Fruit fly (Drosophila melanogaster) whole organism, embryonic: ENCODE data around the gene yellow-f2.

Experiments
- B-H1 ChIP-seq: fragments of 200-800 bp; sonication (Bioruptor generic); IDR thresholded peaks from 3 replicates; pipeline ENCODE4 v1.3.6; 2022; ENCODE audit warnings: missing biosample characterization, missing genetic modification characterization
- Bteb2 ChIP-seq: fragments of 200-800 bp; sonication (Bioruptor generic); optimal IDR thresholded peaks from 2 replicates; lab custom pipeline; 2016; ENCODE audit warnings: missing biosample characterization, missing genetic modification characterization
- CG10267 ChIP-seq: fragments of 200-800 bp; sonication (Bioruptor generic); optimal IDR thresholded peaks from 2 replicates; lab custom pipeline; 2018; ENCODE audit warnings: missing biosample characterization, mild to moderate bottlenecking, missing genetic modification characterization, moderate library complexity
- CG11085 ChIP-seq: fragments of 200-800 bp; sonication (Bioruptor generic); IDR thresholded peaks from 2 replicates; pipeline ENCODE4 v1.3.6; 2022; ENCODE audit warnings: missing biosample characterization, missing genetic modification characterization
- CG11695 ChIP-seq: fragments of 200-800 bp; sonication (Bioruptor generic); IDR thresholded peaks from 3 replicates; pipeline ENCODE4 v1.3.6; 2022; ENCODE audit warnings: missing biosample characterization, missing genetic modification characterization
- CG13424 ChIP-seq: fragments of 200-800 bp; sonication (Bioruptor generic); optimal IDR thresholded peaks from 2 replicates; lab custom pipeline; 2019; ENCODE audit warnings: missing biosample characterization, mild to moderate bottlenecking, missing genetic modification characterization, moderate library complexity
- CG15011 ChIP-seq: fragments of 200-800 bp; sonication (Bioruptor generic); optimal IDR thresholded peaks from 3 replicates; lab custom pipeline; 2018; ENCODE audit warnings: missing biosample characterization, mild to moderate bottlenecking, missing genetic modification characterization
- CG17385 ChIP-seq: fragments of 200-800 bp; sonication (Bioruptor generic); optimal IDR thresholded peaks from 3 replicates; lab custom pipeline; 2018; ENCODE audit warnings: missing biosample characterization, mild to moderate bottlenecking, missing genetic modification characterization
- CG17912 ChIP-seq: fragments of 200-800 bp; sonication (Bioruptor generic); optimal IDR thresholded peaks from 2 replicates; lab custom pipeline; 2018; ENCODE audit warnings: missing biosample characterization, mild to moderate bottlenecking, missing genetic modification characterization
- CG18011 ChIP-seq: fragments of 200-800 bp; sonication (Bioruptor generic); optimal IDR thresholded peaks from 2 replicates; lab custom pipeline; 2017; ENCODE audit warnings: missing biosample characterization, missing genetic modification characterization, mild to moderate bottlenecking, moderate library complexity, missing genotype
- CG2120 ChIP-seq: fragments of 200-800 bp; sonication (Bioruptor generic); optimal IDR thresholded peaks from 3 replicates; lab custom pipeline; 2016; ENCODE audit warnings: missing biosample characterization, missing genetic modification characterization
- CG2875 ChIP-seq: fragments of 200-800 bp; sonication (Bioruptor generic); optimal IDR thresholded peaks from 2 replicates; lab custom pipeline; 2017; ENCODE audit warnings: missing biosample characterization, mild to moderate bottlenecking, missing genetic modification characterization, missing genetic modification reagents
- CG2889 ChIP-seq: fragments of 200-800 bp; sonication (Bioruptor generic); IDR thresholded peaks from 3 replicates; pipeline ENCODE4 v1.3.6; 2022; ENCODE audit warnings: missing biosample characterization, missing genetic modification characterization
- CG31224 ChIP-seq: fragments of 200-800 bp; sonication (Bioruptor generic); IDR thresholded peaks from 2 replicates; pipeline ENCODE4 v1.3.6; 2022; ENCODE audit warnings: missing biosample characterization, missing genetic modification characterization
- CG33557 ChIP-seq: fragments of 200-800 bp; sonication (Bioruptor generic); optimal IDR thresholded peaks from 2 replicates; lab custom pipeline; 2019; ENCODE audit warnings: missing biosample characterization, mild to moderate bottlenecking, missing genetic modification characterization, moderate library complexity
- CG4328 ChIP-seq: fragments of 200-800 bp; sonication (Bioruptor generic); optimal IDR thresholded peaks from 3 replicates; lab custom pipeline; 2017; ENCODE audit warnings: missing biosample characterization, missing genetic modification reagents, missing genetic modification characterization
- CG4854 ChIP-seq: fragments of 200-800 bp; sonication (Bioruptor generic); optimal IDR thresholded peaks from 2 replicates; lab custom pipeline; 2016; ENCODE audit warnings: missing biosample characterization, missing genetic modification characterization, inconsistent platforms
- CG5180 ChIP-seq: fragments of 200-800 bp; sonication (Bioruptor generic); optimal IDR thresholded peaks from 3 replicates; lab custom pipeline; 2017; ENCODE audit warnings: missing biosample characterization, missing genetic modification characterization, mild to moderate bottlenecking, moderate library complexity, missing genetic modification reagents
- CG5245 ChIP-seq: fragments of 200-800 bp; sonication (Bioruptor generic); optimal IDR thresholded peaks from 3 replicates; lab custom pipeline; 2016; ENCODE audit warnings: missing biosample characterization, missing genetic modification characterization
- CG6175 ChIP-seq: fragments of 200-800 bp; sonication (Bioruptor generic); IDR thresholded peaks from 3 replicates; pipeline ENCODE4 v1.3.6; 2022; ENCODE audit warnings: missing biosample characterization, missing genetic modification characterization
- CG6854 ChIP-seq: fragments of 200-800 bp; sonication (Bioruptor generic); optimal IDR thresholded peaks from 3 replicates; lab custom pipeline; 2017; ENCODE audit warnings: missing biosample characterization, mild to moderate bottlenecking, missing genetic modification characterization
- CG8944 ChIP-seq: fragments of 200-800 bp; sonication (Bioruptor generic); optimal IDR thresholded peaks from 3 replicates; lab custom pipeline; 2016; ENCODE audit warnings: missing biosample characterization, missing genetic modification characterization
- Chrac-16 ChIP-seq: fragments of 200-800 bp; sonication (Bioruptor generic); optimal IDR thresholded peaks from 3 replicates; lab custom pipeline; 2016; ENCODE audit warnings: missing biosample characterization, missing genetic modification characterization
- D19A ChIP-seq: fragments of 200-800 bp; optimal IDR thresholded peaks from 3 replicates; lab custom pipeline; 2019; ENCODE audit warnings: missing biosample characterization, mild to moderate bottlenecking, missing genetic modification characterization, moderate library complexity
- Dad ChIP-seq: fragments of 200-800 bp; sonication (Bioruptor generic); optimal IDR thresholded peaks from 3 replicates; lab custom pipeline; 2016; ENCODE audit warnings: missing biosample characterization, missing genetic modification characterization
- Dll ChIP-seq: fragments of 200-800 bp; sonication (Bioruptor generic); IDR thresholded peaks from 4 replicates; pipeline ENCODE4 v1.3.6; 2022; ENCODE audit warnings: missing biosample characterization, missing genetic modification characterization; ENCODE audit not compliant: partially characterized antibody
- Dp ChIP-seq: fragments of 200-800 bp; sonication (Bioruptor generic); optimal IDR thresholded peaks from 2 replicates; lab custom pipeline; 2018; ENCODE audit warnings: missing biosample characterization, mild to moderate bottlenecking, missing genetic modification characterization, moderate library complexity
- HmgZ ChIP-seq: fragments of 200-800 bp; sonication (Bioruptor generic); optimal IDR thresholded peaks from 2 replicates; lab custom pipeline; 2018; ENCODE audit warnings: missing biosample characterization, mild to moderate bottlenecking, missing genetic modification characterization
- Hmx ChIP-seq: fragments of 200-800 bp; sonication (Bioruptor generic); optimal IDR thresholded peaks from 2 replicates; lab custom pipeline; 2016; ENCODE audit warnings: missing biosample characterization, missing genetic modification characterization
- Hr51 ChIP-seq, 2 experiments: fragments of 200-800 bp; sonication (Bioruptor generic); optimal IDR thresholded peaks; 2 replicates in 1 of 2; 3 replicates in 1 of 2; lab custom pipeline; 2016 to 2018; ENCODE audit warnings: missing biosample characterization in 2 of 2, missing genetic modification characterization in 2 of 2, mild to moderate bottlenecking in 1 of 2, moderate library complexity in 1 of 2
- Mad ChIP-seq: fragments of 200-800 bp; sonication (Bioruptor generic); optimal IDR thresholded peaks from 2 replicates; lab custom pipeline; 2016; ENCODE audit warnings: missing biosample characterization, missing genetic modification characterization
- Ravus ChIP-seq: fragments of 200-800 bp; sonication (Bioruptor generic); IDR thresholded peaks from 2 replicates; pipeline ENCODE4 v1.3.6; 2022; ENCODE audit warnings: missing biosample characterization, missing genetic modification characterization
- Side ChIP-seq: fragments of 200-800 bp; sonication (Bioruptor generic); optimal IDR thresholded peaks from 2 replicates; lab custom pipeline; 2016; ENCODE audit warnings: missing biosample characterization, missing genetic modification characterization
- TFAM ChIP-seq: fragments of 200-800 bp; sonication (Bioruptor generic); optimal IDR thresholded peaks from 2 replicates; lab custom pipeline; 2017; ENCODE audit warnings: missing biosample characterization, missing genetic modification characterization, inconsistent platforms
- dm ChIP-seq: fragments of 200-800 bp; sonication (Bioruptor generic); optimal IDR thresholded peaks from 3 replicates; lab custom pipeline; 2016; ENCODE audit warnings: missing biosample characterization, missing genetic modification characterization
- dmrt99B ChIP-seq: fragments of 200-800 bp; sonication (Bioruptor generic); optimal IDR thresholded peaks from 2 replicates; lab custom pipeline; 2018; ENCODE audit warnings: missing biosample characterization, mild to moderate bottlenecking, missing genetic modification characterization, moderate library complexity
- gfzf ChIP-seq: fragments of 200-800 bp; sonication (Bioruptor generic); optimal IDR thresholded peaks from 2 replicates; lab custom pipeline; 2016; ENCODE audit warnings: missing biosample characterization, mild to moderate bottlenecking, missing genetic modification characterization, moderate library complexity
- hbn ChIP-seq: fragments of 200-800 bp; sonication (Bioruptor generic); IDR thresholded peaks from 2 replicates; pipeline ENCODE4 v1.3.6; 2022; ENCODE audit warnings: missing biosample characterization, missing genetic modification characterization; ENCODE audit not compliant: partially characterized antibody
- jumu ChIP-seq: fragments of 200-800 bp; sonication (Bioruptor generic); optimal IDR thresholded peaks from 3 replicates; lab custom pipeline; 2016; ENCODE audit warnings: missing biosample characterization, missing genetic modification characterization
- lmd ChIP-seq: fragments of 200-800 bp; sonication (Bioruptor generic); IDR thresholded peaks from 2 replicates; pipeline ENCODE4 v1.3.6; 2022; ENCODE audit warnings: missing biosample characterization, missing genetic modification characterization
- mam ChIP-seq: fragments of 200-800 bp; sonication (Bioruptor generic); optimal IDR thresholded peaks from 3 replicates; lab custom pipeline; 2016; ENCODE audit warnings: missing biosample characterization, missing genetic modification characterization
- mirr ChIP-seq: fragments of 200-800 bp; sonication (Bioruptor generic); optimal IDR thresholded peaks from 3 replicates; lab custom pipeline; 2018; ENCODE audit warnings: missing biosample characterization, mild to moderate bottlenecking, missing genetic modification characterization
- nom ChIP-seq: fragments of 200-800 bp; sonication (Bioruptor generic); optimal IDR thresholded peaks from 2 replicates; lab custom pipeline; 2017; ENCODE audit warnings: missing biosample characterization, missing genetic modification characterization, mild to moderate bottlenecking, moderate library complexity, missing genetic modification reagents
- odd ChIP-seq: fragments of 200-800 bp; sonication (Bioruptor generic); optimal IDR thresholded peaks from 2 replicates; lab custom pipeline; 2017; ENCODE audit warnings: missing biosample characterization, mild to moderate bottlenecking, missing genetic modification characterization
- onecut ChIP-seq: fragments of 200-800 bp; sonication (Bioruptor generic); IDR thresholded peaks from 2 replicates; pipeline ENCODE4 v1.3.6; 2022; ENCODE audit warnings: missing biosample characterization, missing genetic modification characterization
- pfk ChIP-seq: fragments of 200-800 bp; sonication (Bioruptor generic); optimal IDR thresholded peaks from 2 replicates; lab custom pipeline; 2018; ENCODE audit warnings: missing biosample characterization, mild to moderate bottlenecking, missing genetic modification characterization, moderate library complexity
- phol ChIP-seq: fragments of 200-800 bp; sonication (Bioruptor generic); optimal IDR thresholded peaks from 3 replicates; lab custom pipeline; 2018; ENCODE audit warnings: missing biosample characterization, mild to moderate bottlenecking, missing genetic modification characterization, moderate library complexity
- repo ChIP-seq: fragments of 200-800 bp; sonication (Bioruptor generic); optimal IDR thresholded peaks from 2 replicates; lab custom pipeline; 2016; ENCODE audit warnings: missing biosample characterization, missing genetic modification characterization

The yellow-f2 gene

dm6 chr3R:13030257-13031173 is 35.6 kb upstream of the yellow-f2 start, which contains the start of the genes CG46281 and CG46280 (continued):
- peak; percentile 74; the same call in 3 of the 4 replicates for TF ChIP-seq Dll (GFP tag; lab: Robert Waterston, UW)
- no peak for TF ChIP-seq dm
- TF ChIP-seq CG2889 (GFP tag; lab: Robert Waterston, UW): no peak
- TF ChIP-seq Side (GFP tag; lab: Kevin White, UChicago): peak; percentile 29
- TF ChIP-seq CG13424 (tag; lab: Kevin White, UChicago): peak; percentile 27
- TF ChIP-seq CG2875 (GFP tag; lab: Kevin White, UChicago): no peak
- TF ChIP-seq CG31224 (GFP tag; lab: Robert Waterston, UW): no peak
- TF ChIP-seq lmd (GFP tag; lab: Robert Waterston, UW): no peak
- peak; percentile 37 for TF ChIP-seq mam
- no peak for TF ChIP-seq B-H1 (GFP tag; lab: Robert Waterston, UW)
- no peak for TF ChIP-seq CG17912
- peak; percentile 11 for TF ChIP-seq CG18011
- no peak for TF ChIP-seq jumu
- peak; percentile 32 for TF ChIP-seq Chrac-16 (GFP tag; lab: Kevin White, UChicago)
- peak in 1 of 2 experiments; percentile 11 for TF ChIP-seq Hr51 (GFP tag; optimal IDR thresholded peaks at IDR 0.05; lab: Kevin White, UChicago)
- TF ChIP-seq phol (tag; lab: Kevin White, UChicago): no peak
- peak; percentile 12 for TF ChIP-seq Dad (GFP tag; lab: Kevin White, UChicago)
- no peak for TF ChIP-seq CG5180
- TF ChIP-seq dmrt99B (tag; lab: Kevin White, UChicago): no peak
- TF ChIP-seq nom (GFP tag; lab: Kevin White, UChicago): no peak
- TF ChIP-seq gfzf (GFP tag; lab: Kevin White, UChicago): peak; percentile 78
- TF ChIP-seq Ravus: no peak
- TF ChIP-seq pfk: no peak
- no peak for TF ChIP-seq CG15011 (GFP tag; lab: Kevin White, UChicago)
- TF ChIP-seq CG6854: no peak
- no peak for TF ChIP-seq CG11695 (GFP tag; lab: Robert Waterston, UW)
- no peak for TF ChIP-seq CG5245 (GFP tag; lab: Kevin White, UChicago)
- no peak for TF ChIP-seq Hmx
- TF ChIP-seq HmgZ (tag; lab: Kevin White, UChicago): peak; percentile 35
- no peak for TF ChIP-seq TFAM (GFP tag; lab: Kevin White, UChicago)
- TF ChIP-seq CG4854 (GFP tag; lab: Kevin White, UChicago): peak; percentile 15
- no peak for TF ChIP-seq CG8944
- TF ChIP-seq CG17385 (GFP tag; lab: Kevin White, UChicago): peak; percentile 42
- TF ChIP-seq odd: no peak
- peak; percentile 22 for TF ChIP-seq CG4328 (GFP tag; lab: Kevin White, UChicago)
- TF ChIP-seq CG33557 (GFP tag; lab: Kevin White, UChicago): peak; percentile 14
- TF ChIP-seq hbn (GFP tag; lab: Robert Waterston, UW): peak; percentile 40; the same call in 1 of the 2 replicates
- peak; percentile 57 for TF ChIP-seq Dp (GFP tag; lab: Kevin White, UChicago)
- TF ChIP-seq CG6175 (GFP tag; lab: Robert Waterston, UW): no peak
- TF ChIP-seq onecut (GFP tag; lab: Robert Waterston, UW): no peak
- TF ChIP-seq CG11085 (GFP tag; lab: Robert Waterston, UW): no peak
- no peak for TF ChIP-seq mirr (GFP tag; lab: Kevin White, UChicago)
- TF ChIP-seq CG10267 (tag; lab: Kevin White, UChicago): peak; percentile 96
- peak; percentile 9 for TF ChIP-seq repo
- no peak for TF ChIP-seq D19A (tag; lab: Kevin White, UChicago)
- TF ChIP-seq Mad (GFP tag; lab: Kevin White, UChicago): peak; percentile 14
- peak; percentile 71 for TF ChIP-seq CG2120 (GFP tag; lab: Kevin White, UChicago)
- peak; percentile 54 for TF ChIP-seq Bteb2
